Fruit fly (Drosophila melanogaster) Kc167 (cell line): ENCODE results near the gene Dredd.

Experiments used
- h ChIP-seq: fragments of >200 bp; optimal IDR thresholded peaks from 3 replicates; lab custom pipeline; 2018; ENCODE audit warnings: missing external identifiers
- insv ChIP-seq: fragments of >200 bp; optimal IDR thresholded peaks from 3 replicates; lab custom pipeline; 2018; ENCODE audit warnings: missing external identifiers

dm6 chrX:656380-656925 lies 21.1 kb upstream of the Dredd start:
- TF ChIP-seq insv, result no peak
- no peak for TF ChIP-seq h
